Worm (Caenorhabditis elegans) whole organism, mixed stage, embryonic: ENCODE data around the gene sri-48.

ENCODE experiments used
- drap-1 ChIP-seq: fragments of 200-800 bp; sonication (Bioruptor generic); optimal IDR thresholded peaks from 3 replicates; lab custom pipeline; 2018; ENCODE audit warnings: mild to moderate bottlenecking, missing genetic modification characterization, missing compliant biosample characterization
- elt-3 ChIP-seq: fragments of 150-350 bp; optimal IDR thresholded peaks from 2 replicates; lab custom pipeline; 2014; ENCODE audit warnings: missing biosample characterization, missing genetic modification characterization
- ham-2 ChIP-seq: fragments of 200-800 bp; sonication (Bioruptor generic); optimal IDR thresholded peaks from 2 replicates; lab custom pipeline; 2018; ENCODE audit warnings: mild to moderate bottlenecking, missing genetic modification characterization, missing compliant biosample characterization
- lin-13 ChIP-seq: fragments of 150-350 bp; optimal IDR thresholded peaks from 2 replicates; lab custom pipeline; 2014; ENCODE audit warnings: missing biosample characterization, missing genetic modification characterization
- lsy-2 ChIP-seq: fragments of 150-350 bp; optimal IDR thresholded peaks from 2 replicates; lab custom pipeline; 2014; ENCODE audit warnings: missing biosample characterization, missing genetic modification characterization
- nhr-12 ChIP-seq: fragments of 150-350 bp; optimal IDR thresholded peaks from 2 replicates; lab custom pipeline; 2014; ENCODE audit warnings: missing biosample characterization, missing genetic modification characterization
- nhr-76 ChIP-seq: sonication (generic microtip); optimal IDR thresholded peaks from 2 replicates; lab custom pipeline; 2017; ENCODE audit warnings: missing biosample characterization, missing genetic modification characterization
- pha-4 ChIP-seq: fragments of 150-350 bp; optimal IDR thresholded peaks from 2 replicates; lab custom pipeline; 2018; ENCODE audit warnings: missing biosample characterization, missing genetic modification reagents, missing genetic modification characterization
- snpc-4 ChIP-seq: fragments of 150-350 bp; optimal IDR thresholded peaks from 2 replicates; lab custom pipeline; 2014; ENCODE audit warnings: missing biosample characterization, missing genetic modification characterization
- unc-120 ChIP-seq: sonication (generic microtip); optimal IDR thresholded peaks from 2 replicates; lab custom pipeline; 2017; ENCODE audit warnings: missing genetic modification characterization, missing compliant biosample characterization; ENCODE audit not compliant: poor library complexity, severe bottlenecking
- unc-62 ChIP-seq: fragments of 150-350 bp; optimal IDR thresholded peaks from 2 replicates; lab custom pipeline; 2014; ENCODE audit warnings: missing biosample characterization, missing genetic modification reagents, missing genetic modification characterization
- zip-8 ChIP-seq: fragments of 150-350 bp; optimal IDR thresholded peaks from 2 replicates; lab custom pipeline; 2014; ENCODE audit warnings: missing biosample characterization, missing genetic modification characterization
- ztf-11 ChIP-seq: fragments of 150-350 bp; optimal IDR thresholded peaks from 2 replicates; lab custom pipeline; 2014; ENCODE audit warnings: missing biosample characterization, missing genetic modification characterization

ce11 chrII:3245836-3246235 is 44.7 kb upstream of the sri-48 start, which contains the start of gene C17F4.7:
- TF ChIP-seq unc-62 (no peak), unc-120 (no peak), zip-8 (tag; lab: Kevin White, UChicago) (no peak), snpc-4 (no peak), elt-3 (tag; lab: Kevin White, UChicago) (no peak), lin-13 (no peak), ztf-11 (no peak), lsy-2 (tag; lab: Kevin White, UChicago) (no peak), ham-2 (GFP tag; lab: Kevin White, UChicago) (no peak), nhr-76 (tag; lab: Kevin White, UChicago) (no peak), pha-4 (tag; lab: Kevin White, UChicago) (no peak), drap-1 (GFP tag; lab: Kevin White, UChicago) (no peak), nhr-12 (no peak)
